Worm (Caenorhabditis elegans): ENCODE measurements around the gene dpy-31.

The dpy-31 gene

ce11 chrIII:7198838-7199237 lies 3.2 kb upstream of the dpy-31 start, which contains the start of gene pfd-5:
pfd-5 (minus strand) TSS chrIII:7198884.
- no peak for TF ChIP-seq dao-5 (tag; optimal IDR thresholded peaks at IDR 0.05)
- peak; percentile 56 for TF ChIP-seq W03F9.2 (tag; optimal IDR thresholded peaks at IDR 0.05)

- TF ChIP-seq W03F9.2 (tag; optimal IDR thresholded peaks at IDR 0.05): no peak
- no peak for TF ChIP-seq him-1 (tag; optimal IDR thresholded peaks at IDR 0.05)
- TF ChIP-seq dao-5 (tag; optimal IDR thresholded peaks at IDR 0.05): no peak
Measured at ce11 chrIII:7199467-7199866, 2.5 kb upstream of the dpy-31 start.

- TF ChIP-seq dao-5 (tag; optimal IDR thresholded peaks at IDR 0.05) (no peak), W03F9.2 (tag; optimal IDR thresholded peaks at IDR 0.05) (no peak), him-1 (tag; optimal IDR thresholded peaks at IDR 0.05) (no peak)
Measured at ce11 chrIII:7203130-7203775, 1.2 kb downstream of the dpy-31 start.

ce11 chrIII:7207903-7208497 lies 6.0 kb downstream of the dpy-31 start, which contains the start of gene rpl-6:
rpl-6 (plus strand) TSS chrIII:7208447.
- TF ChIP-seq W03F9.2 (tag; optimal IDR thresholded peaks at IDR 0.05) (peak; percentile 93), him-1 (tag; optimal IDR thresholded peaks at IDR 0.05) (no peak)

ce11 chrIII:7209721-7210120 lies 7.7 kb downstream of the dpy-31 start, which contains the start of gene R151.2:
R151.2 (plus strand) TSS chrIII:7209967.
- TF ChIP-seq him-1 (tag; optimal IDR thresholded peaks at IDR 0.05) (no peak), dao-5 (tag; optimal IDR thresholded peaks at IDR 0.05) (no peak), W03F9.2 (tag; optimal IDR thresholded peaks at IDR 0.05) (no peak)

ce11 chrIII:7210486-7210885 lies 8.5 kb downstream of the dpy-31 start:
- no peak for TF ChIP-seq him-1 (tag; optimal IDR thresholded peaks at IDR 0.05)
- TF ChIP-seq W03F9.2 (tag; optimal IDR thresholded peaks at IDR 0.05): no peak
- no peak for TF ChIP-seq dao-5 (tag; optimal IDR thresholded peaks at IDR 0.05)

- no peak for TF ChIP-seq him-1 (tag; optimal IDR thresholded peaks at IDR 0.05)
- TF ChIP-seq W03F9.2 (tag; optimal IDR thresholded peaks at IDR 0.05): no peak
- no peak for TF ChIP-seq dao-5 (tag; optimal IDR thresholded peaks at IDR 0.05)
Measured at ce11 chrIII:7212028-7212427, 10.0 kb downstream of the dpy-31 start.

ce11 chrIII:7215532-7215931 lies 13.5 kb downstream of the dpy-31 start:
- TF ChIP-seq W03F9.2 (tag; optimal IDR thresholded peaks at IDR 0.05) (no peak), dao-5 (tag; optimal IDR thresholded peaks at IDR 0.05) (no peak), him-1 (tag; optimal IDR thresholded peaks at IDR 0.05) (no peak)

- no peak for TF ChIP-seq him-1 (tag; optimal IDR thresholded peaks at IDR 0.05)
- no peak for TF ChIP-seq dao-5 (tag; optimal IDR thresholded peaks at IDR 0.05)
- no peak for TF ChIP-seq W03F9.2 (tag; optimal IDR thresholded peaks at IDR 0.05)
Measured at ce11 chrIII:7216226-7216625, 14.2 kb downstream of the dpy-31 start, which contains the start of gene R151.1. R151.1 (plus strand) TSS chrIII:7216526.

- TF ChIP-seq dao-5 (tag; optimal IDR thresholded peaks at IDR 0.05): no peak
- TF ChIP-seq W03F9.2 (tag; optimal IDR thresholded peaks at IDR 0.05): no peak
- TF ChIP-seq him-1 (tag; optimal IDR thresholded peaks at IDR 0.05): no peak
Measured at ce11 chrIII:7216924-7217521, 15.0 kb downstream of the dpy-31 start.

- no peak for TF ChIP-seq W03F9.2 (tag; optimal IDR thresholded peaks at IDR 0.05)
- TF ChIP-seq dao-5 (tag; optimal IDR thresholded peaks at IDR 0.05): no peak
- TF ChIP-seq him-1 (tag; optimal IDR thresholded peaks at IDR 0.05): no peak
Measured at ce11 chrIII:7221103-7221502, 19.1 kb downstream of the dpy-31 start.

ce11 chrIII:7223029-7223428 lies 21.0 kb downstream of the dpy-31 start, which contains the start of gene der-2:
der-2 (minus strand) TSS chrIII:7223129.
- no peak for TF ChIP-seq him-1 (tag; optimal IDR thresholded peaks at IDR 0.05)
- no peak for TF ChIP-seq dao-5 (tag; optimal IDR thresholded peaks at IDR 0.05)
- TF ChIP-seq W03F9.2 (tag; optimal IDR thresholded peaks at IDR 0.05): no peak

- no peak for TF ChIP-seq W03F9.2 (tag; optimal IDR thresholded peaks at IDR 0.05)
- TF ChIP-seq him-1 (tag; optimal IDR thresholded peaks at IDR 0.05): no peak
- no peak for TF ChIP-seq dao-5 (tag; optimal IDR thresholded peaks at IDR 0.05)
Measured at ce11 chrIII:7226607-7227006, 24.6 kb downstream of the dpy-31 start, which contains the start of gene hsp-75. hsp-75 (minus strand) TSS chrIII:7226707.

- no peak for TF ChIP-seq W03F9.2 (tag; optimal IDR thresholded peaks at IDR 0.05)
- TF ChIP-seq him-1 (tag; optimal IDR thresholded peaks at IDR 0.05): no peak
- no peak for TF ChIP-seq dao-5 (tag; optimal IDR thresholded peaks at IDR 0.05)
Measured at ce11 chrIII:7229687-7230086, 27.7 kb downstream of the dpy-31 start, which contains the start of gene R151.8. R151.8 (minus strand) TSS chrIII:7229787.

Data from whole organism, L4/young adult.